Fruit fly (Drosophila melanogaster): ENCODE measurements around the gene spartin.

Gene spartin

dm6 chr3R:4649126-4649811 is 5.3 kb upstream of the spartin start, which contains the start of gene Karybeta3 (continued):
- TF ChIP-seq danr (GFP tag; IDR thresholded peaks at IDR 0.05) (peak; percentile 26; the same call in 1 of the 2 replicates), Dip2 (GFP tag; IDR thresholded peaks at IDR 0.05) (no peak; the same call in 1 of the 2 replicates), inv (GFP tag; IDR thresholded peaks at IDR 0.05; ENCODE audit: partially characterized antibody) (peak; percentile 54), CG2712 (tag; optimal IDR thresholded peaks at IDR 0.05) (peak; percentile 66), CG7928 (GFP tag; optimal IDR thresholded peaks at IDR 0.05) (peak; percentile 42), prd (optimal IDR thresholded peaks at IDR 0.05) (no peak), prd (GFP tag; IDR thresholded peaks at IDR 0.05) (peak; percentile 76), E2f2 (GFP tag; IDR thresholded peaks at IDR 0.05) (peak; percentile 96), HmgZ (tag; optimal IDR thresholded peaks at IDR 0.05) (peak; percentile 84), stc (GFP tag; IDR thresholded peaks at IDR 0.05) (peak; percentile 85), Atf3 (GFP tag; optimal IDR thresholded peaks at IDR 0.05) (peak; percentile 65), usp (GFP tag; optimal IDR thresholded peaks at IDR 0.05) (no peak), NK7.1 (GFP tag; optimal IDR thresholded peaks at IDR 0.05) (peak; percentile 81), NFAT (GFP tag; IDR thresholded peaks at IDR 0.05) (peak; percentile 77), Hr78 (GFP tag; optimal IDR thresholded peaks at IDR 0.05) (no peak), Side (GFP tag; optimal IDR thresholded peaks at IDR 0.05) (peak; percentile 80), Lim3 (GFP tag; IDR thresholded peaks at IDR 0.05) (no peak), corto (GFP tag; optimal IDR thresholded peaks at IDR 0.05) (no peak), gcm (GFP tag; optimal IDR thresholded peaks at IDR 0.05) (peak; percentile 33), CG6854 (GFP tag; optimal IDR thresholded peaks at IDR 0.05) (no peak), Rx (GFP tag; IDR thresholded peaks at IDR 0.05) (peak; percentile 68), CG7372 (GFP tag; IDR thresholded peaks at IDR 0.05) (peak; percentile 69; the same call in 1 of the 2 replicates), tin (GFP tag; optimal IDR thresholded peaks at IDR 0.05) (peak; percentile 76), CG3407 (GFP tag; optimal IDR thresholded peaks at IDR 0.05) (peak; percentile 47), zf30C (GFP tag; optimal IDR thresholded peaks at IDR 0.05) (no peak), run (tag; optimal IDR thresholded peaks at IDR 0.05) (no peak), chif (GFP tag; optimal IDR thresholded peaks at IDR 0.05) (peak; percentile 56 to 74), Hr51 (GFP tag; optimal IDR thresholded peaks at IDR 0.05) (peak in 1 of 2 experiments; percentile 52), salm (tag; optimal IDR thresholded peaks at IDR 0.05) (peak; percentile 32), gce (GFP tag; IDR thresholded peaks at IDR 0.05) (peak; percentile 71; the same call in 1 of the 3 replicates), chm (GFP tag; IDR thresholded peaks at IDR 0.05) (peak; percentile 60; the same call in 1 of the 2 replicates), nom (GFP tag; optimal IDR thresholded peaks at IDR 0.05) (peak; percentile 65), CG32772 (GFP tag; IDR thresholded peaks at IDR 0.05) (peak; percentile 44), CoRest (tag; optimal IDR thresholded peaks at IDR 0.05) (peak; percentile 66), Drgx (GFP tag; IDR thresholded peaks at IDR 0.05) (peak; percentile 81), CG12744 (GFP tag; optimal IDR thresholded peaks at IDR 0.05) (peak; percentile 53), CG9797 (GFP tag; optimal IDR thresholded peaks at IDR 0.05) (peak; percentile 63), row (GFP tag; IDR thresholded peaks at IDR 0.05) (peak; percentile 83), luna (GFP tag; optimal IDR thresholded peaks at IDR 0.05) (peak; percentile 64), lbe (GFP tag; optimal IDR thresholded peaks at IDR 0.05) (peak; percentile 19), chn (GFP tag; optimal IDR thresholded peaks at IDR 0.05) (peak; percentile 85), CG18262 (tag; optimal IDR thresholded peaks at IDR 0.05) (peak; percentile 42), cwo (GFP tag; optimal IDR thresholded peaks at IDR 0.05) (peak; percentile 53), trh (GFP tag; optimal IDR thresholded peaks at IDR 0.05) (no peak), CG8944 (GFP tag; optimal IDR thresholded peaks at IDR 0.05) (peak; percentile 77), CG42726 (GFP tag; IDR thresholded peaks at IDR 0.05; ENCODE audit: partially characterized antibody) (no peak), ken (GFP tag; IDR thresholded peaks at IDR 0.05) (peak; percentile 78; the same call in 2 of the 3 replicates), CG10321 (GFP tag; IDR thresholded peaks at IDR 0.05) (no peak), CG17829 (tag; optimal IDR thresholded peaks at IDR 0.05) (peak; percentile 74), vfl (GFP tag; optimal IDR thresholded peaks at IDR 0.05) (peak; percentile 45)

Data from whole organism, embryonic.